Worm (Caenorhabditis elegans) whole organism, young adult: Measurements from ENCODE around the gene mpk-2.

Experiments
- B0035.1 ChIP-seq: sonication (generic microtip); optimal IDR thresholded peaks from 2 replicates; lab custom pipeline; 2016; ENCODE audit warnings: missing genetic modification characterization, mild to moderate bottlenecking, missing compliant biosample characterization, missing genotype, missing genetic modification reagents
- athp-1 ChIP-seq: sonication (generic microtip); optimal IDR thresholded peaks from 2 replicates; lab custom pipeline; 2017; ENCODE audit warnings: mild to moderate bottlenecking, missing genetic modification characterization, missing compliant biosample characterization
- bed-1 ChIP-seq: fragments of 200-800 bp; sonication (Bioruptor generic); IDR thresholded peaks from 2 replicates; pipeline ENCODE4 v1.3.6; 2022; ENCODE audit warnings: missing genetic modification reagents, missing genetic modification characterization, missing compliant biosample characterization
- egl-44 ChIP-seq: fragments of 200-800 bp; sonication (Bioruptor generic); IDR thresholded peaks from 2 replicates; pipeline ENCODE4 v1.3.6; 2022; ENCODE audit warnings: missing genetic modification reagents, missing genetic modification characterization, missing compliant biosample characterization
- snpc-1.3 ChIP-seq: sonication (generic microtip); optimal IDR thresholded peaks from 2 replicates; lab custom pipeline; 2017; ENCODE audit warnings: missing genetic modification characterization, mild to moderate bottlenecking, missing compliant biosample characterization, antibody characterized with exemption, moderate library complexity, missing genotype, missing genetic modification reagents; ENCODE audit not compliant: insufficient read depth
- unc-62 ChIP-seq: fragments of 150-350 bp; optimal IDR thresholded peaks from 2 replicates; lab custom pipeline; 2014; ENCODE audit warnings: missing biosample characterization, missing genetic modification reagents, missing genetic modification characterization

- no peak for TF ChIP-seq bed-1 (GFP tag; lab: Robert Waterston, UW)
- no peak for TF ChIP-seq athp-1 (tag; lab: Kevin White, UChicago)
- TF ChIP-seq snpc-1.3 (tag; lab: Kevin White, UChicago) = no peak
- TF ChIP-seq B0035.1 = no peak
- no peak for TF ChIP-seq egl-44 (GFP tag; lab: Robert Waterston, UW)
- no peak for TF ChIP-seq unc-62 (GFP tag; lab: Kevin White, UChicago)
Measured at ce11 chrII:5131800-5132199, 27.9 kb downstream of the mpk-2 start.
